Worm (Caenorhabditis elegans): ENCODE measurements around the gene nlp-51.

nlp-51 gene

ce11 chrII:11333375-11333774 is 13.9 kb upstream of the nlp-51 start:
- TF ChIP-seq hmbx-1 (tag; optimal IDR thresholded peaks at IDR 0.05), result no peak
- TF ChIP-seq ceh-13 (GFP tag; optimal IDR thresholded peaks at IDR 0.05), result no peak
- no peak for TF ChIP-seq aly-1 (tag; optimal IDR thresholded peaks at IDR 0.05)
- TF ChIP-seq tbx-37 (GFP tag; conservative IDR thresholded peaks at IDR 0.05), result no peak
- no peak for TF ChIP-seq sea-1 (GFP tag; conservative IDR thresholded peaks at IDR 0.05)
- no peak for TF ChIP-seq hnd-1 (tag; optimal IDR thresholded peaks at IDR 0.05)
- no peak for TF ChIP-seq scrt-1 (GFP tag; IDR thresholded peaks at IDR 0.05)
- TF ChIP-seq ets-7 (tag; optimal IDR thresholded peaks at IDR 0.05), result no peak
- TF ChIP-seq F13C5.2 (tag; optimal IDR thresholded peaks at IDR 0.05), result no peak

- no peak for TF ChIP-seq tbx-37 (GFP tag; conservative IDR thresholded peaks at IDR 0.05)
- TF ChIP-seq F13C5.2 (tag; optimal IDR thresholded peaks at IDR 0.05), result no peak
- no peak for TF ChIP-seq ceh-13 (GFP tag; optimal IDR thresholded peaks at IDR 0.05)
- TF ChIP-seq flt-1 (GFP tag; IDR thresholded peaks at IDR 0.05), result no peak
- TF ChIP-seq B0310.2 (tag; optimal IDR thresholded peaks at IDR 0.05), result no peak
- no peak for TF ChIP-seq ama-1 (optimal IDR thresholded peaks at IDR 0.05)
- TF ChIP-seq tbx-11 (GFP tag; IDR thresholded peaks at IDR 0.05), result no peak
- no peak for TF ChIP-seq hmbx-1 (tag; optimal IDR thresholded peaks at IDR 0.05)
- TF ChIP-seq hnd-1 (tag; optimal IDR thresholded peaks at IDR 0.05), result no peak
- TF ChIP-seq ceh-36 (tag; optimal IDR thresholded peaks at IDR 0.05), result no peak
- TF ChIP-seq scrt-1 (GFP tag; IDR thresholded peaks at IDR 0.05), result no peak
- no peak for TF ChIP-seq tra-4 (tag; optimal IDR thresholded peaks at IDR 0.05)
- no peak for TF ChIP-seq hmg-4 (GFP tag; optimal IDR thresholded peaks at IDR 0.05)
- TF ChIP-seq pes-1 (GFP tag; IDR thresholded peaks at IDR 0.05), result no peak
- no peak for TF ChIP-seq sea-1 (GFP tag; conservative IDR thresholded peaks at IDR 0.05)
Observed at ce11 chrII:11329021-11329479, 9.6 kb upstream of the nlp-51 start, which contains the start of gene tag-180. Gene tag-180, minus strand, starts transcription at chrII:11329429.

- TF ChIP-seq ceh-13 (GFP tag; optimal IDR thresholded peaks at IDR 0.05), result no peak
- TF ChIP-seq flt-1 (GFP tag; IDR thresholded peaks at IDR 0.05), result no peak
- TF ChIP-seq hmbx-1 (tag; optimal IDR thresholded peaks at IDR 0.05), result no peak
- no peak for TF ChIP-seq B0310.2 (tag; optimal IDR thresholded peaks at IDR 0.05)
- TF ChIP-seq ets-7 (tag; optimal IDR thresholded peaks at IDR 0.05), result no peak
- TF ChIP-seq hmg-4 (GFP tag; optimal IDR thresholded peaks at IDR 0.05), result no peak
- no peak for TF ChIP-seq F13C5.2 (tag; optimal IDR thresholded peaks at IDR 0.05)
- TF ChIP-seq ama-1 (optimal IDR thresholded peaks at IDR 0.05), result no peak
- no peak for TF ChIP-seq pes-1 (GFP tag; IDR thresholded peaks at IDR 0.05)
- TF ChIP-seq tbx-37 (GFP tag; conservative IDR thresholded peaks at IDR 0.05), result no peak
- no peak for TF ChIP-seq ceh-36 (tag; optimal IDR thresholded peaks at IDR 0.05)
- no peak for TF ChIP-seq sea-1 (GFP tag; conservative IDR thresholded peaks at IDR 0.05)
- no peak for TF ChIP-seq scrt-1 (GFP tag; IDR thresholded peaks at IDR 0.05)
- no peak for TF ChIP-seq hnd-1 (tag; optimal IDR thresholded peaks at IDR 0.05)
- TF ChIP-seq tra-4 (tag; optimal IDR thresholded peaks at IDR 0.05), result no peak
- TF ChIP-seq aly-1 (tag; optimal IDR thresholded peaks at IDR 0.05), result no peak
- TF ChIP-seq tbx-11 (GFP tag; IDR thresholded peaks at IDR 0.05), result no peak
Observed at ce11 chrII:11316663-11317062, 2.8 kb downstream of the nlp-51 start.

ce11 chrII:11314165-11314564 is 5.3 kb downstream of the nlp-51 start, which contains the start of gene T24F1.4:
Gene T24F1.4, minus strand, starts transcription at chrII:11314265.
- TF ChIP-seq tbx-37 (GFP tag; conservative IDR thresholded peaks at IDR 0.05), result no peak
- TF ChIP-seq scrt-1 (GFP tag; IDR thresholded peaks at IDR 0.05), result no peak
- no peak for TF ChIP-seq ceh-13 (GFP tag; optimal IDR thresholded peaks at IDR 0.05)
- TF ChIP-seq ama-1 (optimal IDR thresholded peaks at IDR 0.05), result no peak
- no peak for TF ChIP-seq pes-1 (GFP tag; IDR thresholded peaks at IDR 0.05)

ce11 chrII:11312223-11312622 is 7.3 kb downstream of the nlp-51 start, which contains the start of gene T24F1.7:
Gene T24F1.7, plus strand, starts transcription at chrII:11312523.
- TF ChIP-seq ets-7 (tag; optimal IDR thresholded peaks at IDR 0.05) (no peak), sea-1 (GFP tag; conservative IDR thresholded peaks at IDR 0.05) (no peak), tra-4 (tag; optimal IDR thresholded peaks at IDR 0.05) (no peak), pes-1 (GFP tag; IDR thresholded peaks at IDR 0.05) (no peak), flt-1 (GFP tag; IDR thresholded peaks at IDR 0.05) (no peak), hmg-4 (GFP tag; optimal IDR thresholded peaks at IDR 0.05) (no peak), scrt-1 (GFP tag; IDR thresholded peaks at IDR 0.05) (no peak), hnd-1 (tag; optimal IDR thresholded peaks at IDR 0.05) (no peak), tbx-11 (GFP tag; IDR thresholded peaks at IDR 0.05) (no peak), tbx-37 (GFP tag; conservative IDR thresholded peaks at IDR 0.05) (no peak), ceh-36 (tag; optimal IDR thresholded peaks at IDR 0.05) (no peak), ama-1 (optimal IDR thresholded peaks at IDR 0.05) (no peak), ceh-13 (GFP tag; optimal IDR thresholded peaks at IDR 0.05) (no peak), hmbx-1 (tag; optimal IDR thresholded peaks at IDR 0.05) (no peak), aly-1 (tag; optimal IDR thresholded peaks at IDR 0.05) (no peak)

ce11 chrII:11307953-11308352 is 11.5 kb downstream of the nlp-51 start:
- TF ChIP-seq ceh-36 (tag; optimal IDR thresholded peaks at IDR 0.05) (no peak), F13C5.2 (tag; optimal IDR thresholded peaks at IDR 0.05) (no peak), hmg-4 (GFP tag; optimal IDR thresholded peaks at IDR 0.05) (no peak), sea-1 (GFP tag; conservative IDR thresholded peaks at IDR 0.05) (no peak), hmbx-1 (tag; optimal IDR thresholded peaks at IDR 0.05) (no peak), flt-1 (GFP tag; IDR thresholded peaks at IDR 0.05) (no peak), tra-4 (tag; optimal IDR thresholded peaks at IDR 0.05) (no peak), ets-7 (tag; optimal IDR thresholded peaks at IDR 0.05) (no peak), hnd-1 (tag; optimal IDR thresholded peaks at IDR 0.05) (no peak)

- TF ChIP-seq hmg-4 (GFP tag; optimal IDR thresholded peaks at IDR 0.05), result no peak
- no peak for TF ChIP-seq ama-1 (optimal IDR thresholded peaks at IDR 0.05)
- TF ChIP-seq ceh-36 (tag; optimal IDR thresholded peaks at IDR 0.05), result no peak
- TF ChIP-seq ceh-13 (GFP tag; optimal IDR thresholded peaks at IDR 0.05), result no peak
- TF ChIP-seq ets-7 (tag; optimal IDR thresholded peaks at IDR 0.05), result no peak
- no peak for TF ChIP-seq hmbx-1 (tag; optimal IDR thresholded peaks at IDR 0.05)
- no peak for TF ChIP-seq F13C5.2 (tag; optimal IDR thresholded peaks at IDR 0.05)
- TF ChIP-seq tra-4 (tag; optimal IDR thresholded peaks at IDR 0.05), result no peak
- TF ChIP-seq sea-1 (GFP tag; conservative IDR thresholded peaks at IDR 0.05), result no peak
- TF ChIP-seq tbx-11 (GFP tag; IDR thresholded peaks at IDR 0.05), result no peak
- no peak for TF ChIP-seq B0310.2 (tag; optimal IDR thresholded peaks at IDR 0.05)
- TF ChIP-seq scrt-1 (GFP tag; IDR thresholded peaks at IDR 0.05), result no peak
- no peak for TF ChIP-seq aly-1 (tag; optimal IDR thresholded peaks at IDR 0.05)
- no peak for TF ChIP-seq tbx-37 (GFP tag; conservative IDR thresholded peaks at IDR 0.05)
- no peak for TF ChIP-seq hnd-1 (tag; optimal IDR thresholded peaks at IDR 0.05)
- TF ChIP-seq pes-1 (GFP tag; IDR thresholded peaks at IDR 0.05), result no peak
- no peak for TF ChIP-seq flt-1 (GFP tag; IDR thresholded peaks at IDR 0.05)
Observed at ce11 chrII:11307332-11307731, 12.2 kb downstream of the nlp-51 start.

Data from whole organism, early embryonic.